Worm (Caenorhabditis elegans): ENCODE data around the gene sre-20.

Gene sre-20

DNA sequence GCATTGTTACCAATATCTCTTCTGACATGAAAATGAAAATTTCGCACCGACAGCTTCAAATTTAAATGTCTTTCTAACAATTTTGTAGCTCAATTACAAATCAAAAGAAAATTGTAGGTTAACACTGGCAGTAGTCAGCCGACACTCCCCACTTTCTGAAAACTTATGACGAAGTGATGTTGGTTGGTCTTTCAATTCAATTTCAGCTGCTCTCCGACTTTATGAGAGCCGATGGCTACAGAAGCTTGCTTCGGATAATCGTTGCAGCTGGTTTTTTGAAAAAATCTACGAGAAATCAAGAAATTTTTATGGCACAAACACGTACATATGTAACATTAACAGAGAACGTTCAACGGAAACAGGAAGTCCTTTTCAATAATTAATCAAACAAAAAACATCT is at the start of gene sre-20:
Gene sre-20 (minus strand): TSS at position 101 of the 400 bp plus-strand sequence.
- TF ChIP-seq unc-62 (GFP tag; optimal IDR thresholded peaks at IDR 0.05): no peak

DNA sequence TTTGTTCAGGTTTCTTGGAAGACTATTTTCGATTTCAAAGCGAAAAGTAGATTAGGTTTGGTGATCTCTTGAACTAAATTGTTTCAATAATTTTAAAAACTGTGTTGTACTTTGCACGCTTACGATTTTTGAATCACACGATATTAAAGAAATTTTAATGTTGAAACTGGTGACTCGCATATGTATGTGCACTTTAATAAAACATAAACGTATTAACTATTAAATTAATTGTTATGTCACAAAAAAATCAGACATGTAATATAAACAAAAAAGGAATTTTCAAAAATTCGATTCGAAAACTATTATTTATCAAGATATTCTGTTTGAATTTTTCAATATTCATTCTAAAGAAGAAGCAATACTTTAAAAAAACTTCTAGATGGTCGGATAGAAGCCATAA is 42.5 kb upstream of the sre-20 start, which contains the start of gene ugt-15:
Gene ugt-15 (plus strand): TSS at position 301 of the 400 bp plus-strand sequence.
- no peak for TF ChIP-seq unc-62 (GFP tag; optimal IDR thresholded peaks at IDR 0.05)

DNA sequence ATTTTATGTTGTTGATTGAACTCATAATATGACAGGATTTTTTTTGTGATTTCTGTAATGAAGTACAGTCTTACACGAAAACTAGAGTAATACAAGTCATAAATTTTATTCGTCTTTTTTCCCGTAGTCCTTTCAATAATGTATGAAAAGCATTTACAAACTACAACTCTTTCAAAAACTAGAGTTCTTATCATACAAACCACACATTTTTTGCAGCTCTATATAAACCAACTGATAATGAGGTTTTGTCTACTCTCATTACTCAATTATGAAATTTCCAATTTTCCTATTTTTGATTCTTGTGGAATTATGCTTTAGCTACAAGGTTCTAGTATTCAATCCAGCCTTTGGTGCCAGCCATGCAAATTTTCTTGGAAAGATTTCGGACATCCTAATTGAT is 40.0 kb upstream of the sre-20 start, which contains the start of gene ugt-16:
Gene ugt-16 (plus strand): TSS at position 248 of the 400 bp plus-strand sequence.
- TF ChIP-seq unc-62 (GFP tag; optimal IDR thresholded peaks at IDR 0.05): no peak

DNA sequence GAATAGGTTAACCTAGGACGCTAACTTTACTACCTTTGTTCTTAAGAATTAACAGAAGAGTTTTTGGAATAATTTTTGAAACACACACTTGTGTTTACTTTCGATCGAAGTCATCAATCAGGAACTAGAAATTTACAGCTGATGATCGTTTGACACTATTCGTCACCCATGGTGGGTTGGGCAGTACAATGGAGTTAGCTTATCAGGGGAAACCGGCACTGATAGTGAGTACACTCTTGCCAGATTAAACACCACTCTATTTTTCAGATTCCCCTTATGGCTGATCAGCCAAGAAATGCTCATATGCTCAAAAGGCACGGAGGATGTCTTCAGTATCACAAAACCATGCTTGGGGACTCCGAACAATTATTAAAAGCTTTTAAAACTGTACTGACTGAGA is 37.3 kb upstream of the sre-20 start:
- TF ChIP-seq unc-62 (GFP tag; optimal IDR thresholded peaks at IDR 0.05): no peak

DNA sequence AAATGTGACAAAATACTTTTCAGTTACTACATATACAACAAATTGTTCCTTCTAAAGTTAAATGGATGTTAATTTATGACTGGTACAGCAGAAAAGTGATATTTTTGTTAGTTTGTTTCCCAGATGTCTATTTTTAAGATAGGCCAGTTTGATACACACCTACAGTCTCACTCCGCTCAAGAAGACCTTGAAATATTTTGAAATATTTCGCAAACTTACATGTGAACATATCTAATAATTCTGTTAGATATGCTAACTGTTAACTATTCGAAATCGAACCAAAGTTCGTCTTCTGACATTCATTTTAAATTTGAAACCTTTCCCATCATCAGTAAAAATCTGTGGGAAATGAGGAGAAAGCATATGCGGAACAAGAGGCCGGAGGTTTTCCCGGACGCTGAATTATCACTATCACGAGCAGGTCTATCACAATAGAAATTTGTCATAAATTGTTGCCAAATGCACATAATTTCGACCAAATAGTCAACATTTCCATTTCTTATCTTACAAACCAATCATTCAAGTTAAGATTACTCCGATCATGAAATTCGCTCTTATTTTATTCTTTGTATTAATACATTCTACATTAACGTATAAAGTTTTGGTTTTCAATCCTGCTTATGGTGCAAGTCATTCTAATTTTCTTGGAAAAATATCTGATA is 35.2 kb upstream of the sre-20 start, which contains the start of the genes ZC443.4 and ugt-18:
Gene ZC443.4 (minus strand): TSS at position 95 of the 662 bp plus-strand sequence.
Gene ugt-18 (plus strand): TSS at position 469 of the 662 bp plus-strand sequence.
- no peak for TF ChIP-seq unc-62 (GFP tag; optimal IDR thresholded peaks at IDR 0.05)

DNA sequence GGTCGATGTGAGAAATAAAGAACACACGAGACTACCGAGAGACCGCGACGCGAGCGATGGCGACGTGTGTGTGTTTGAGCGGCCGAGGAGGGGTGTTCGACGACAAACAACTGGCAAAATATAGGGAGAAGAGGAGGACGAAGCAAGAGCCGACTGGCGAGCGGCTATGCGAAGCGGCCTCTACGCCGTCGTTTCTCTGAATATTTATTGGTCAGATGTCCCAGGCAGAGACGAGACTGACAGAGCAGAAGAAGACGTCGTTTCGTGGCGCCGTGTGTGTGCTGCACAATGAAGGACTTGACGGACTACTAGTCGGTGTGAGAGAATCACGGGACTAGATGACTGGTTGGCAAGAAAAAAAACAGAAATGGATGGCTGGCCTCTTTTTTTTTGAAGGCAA is 34.4 kb upstream of the sre-20 start:
- no peak for TF ChIP-seq unc-62 (GFP tag; optimal IDR thresholded peaks at IDR 0.05)

DNA sequence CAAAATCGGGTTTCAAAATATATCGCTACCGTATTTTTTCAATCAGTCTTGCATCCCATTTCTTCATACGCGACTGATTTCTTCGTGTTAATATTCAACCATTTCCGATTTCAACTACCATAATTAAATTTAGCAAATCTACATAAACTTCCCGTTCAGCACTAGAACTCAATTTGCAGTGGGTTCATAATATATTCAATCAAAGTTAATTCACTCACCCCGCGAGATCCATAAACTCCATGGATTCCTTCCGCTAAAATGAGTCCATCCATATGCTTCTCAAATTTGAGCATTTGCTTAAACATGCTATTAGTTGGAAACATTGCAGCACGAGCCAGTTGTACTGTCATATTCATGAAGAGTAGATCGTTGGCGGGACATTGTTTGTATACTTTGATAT is 33.7 kb upstream of the sre-20 start:
- TF ChIP-seq unc-62 (GFP tag; optimal IDR thresholded peaks at IDR 0.05): no peak

DNA sequence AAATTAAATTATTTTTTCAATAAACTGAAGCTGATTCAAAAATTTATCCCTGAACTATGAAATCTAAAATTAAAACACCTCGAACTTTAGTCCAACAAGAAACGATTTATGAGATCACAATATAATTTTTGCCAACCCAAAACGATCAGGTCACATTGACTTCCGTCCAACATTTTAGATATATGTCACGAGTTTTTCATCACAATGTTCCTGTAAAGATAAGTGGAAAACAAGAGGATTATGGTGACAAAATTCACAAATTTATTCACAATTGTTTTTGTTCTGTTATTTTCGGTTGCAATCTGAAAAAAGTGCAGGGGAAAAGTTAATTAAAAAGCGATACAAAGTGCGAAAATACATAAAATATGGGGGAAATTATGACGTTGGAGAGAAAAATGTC is 31.9 kb upstream of the sre-20 start:
- TF ChIP-seq unc-62 (GFP tag; optimal IDR thresholded peaks at IDR 0.05): no peak

DNA sequence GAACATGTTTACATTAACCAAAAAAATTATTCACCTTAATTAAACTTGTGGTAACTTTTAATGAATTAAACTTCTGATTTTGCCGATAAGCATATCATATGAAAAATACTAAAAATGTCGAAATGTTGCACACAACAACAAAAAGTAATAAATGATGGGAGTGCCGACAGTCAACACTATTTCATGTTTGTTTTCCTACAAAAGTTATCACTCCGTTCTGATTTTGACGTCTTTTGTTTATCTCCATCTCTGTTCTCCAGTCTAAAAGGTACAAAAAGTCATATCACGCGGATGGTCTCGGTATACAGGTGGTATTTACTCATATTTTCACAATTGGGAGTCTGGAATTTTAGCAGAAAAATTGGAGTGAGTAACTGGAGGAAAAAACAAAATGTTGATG is 30.6 kb upstream of the sre-20 start:
- no peak for TF ChIP-seq unc-62 (GFP tag; optimal IDR thresholded peaks at IDR 0.05)

DNA sequence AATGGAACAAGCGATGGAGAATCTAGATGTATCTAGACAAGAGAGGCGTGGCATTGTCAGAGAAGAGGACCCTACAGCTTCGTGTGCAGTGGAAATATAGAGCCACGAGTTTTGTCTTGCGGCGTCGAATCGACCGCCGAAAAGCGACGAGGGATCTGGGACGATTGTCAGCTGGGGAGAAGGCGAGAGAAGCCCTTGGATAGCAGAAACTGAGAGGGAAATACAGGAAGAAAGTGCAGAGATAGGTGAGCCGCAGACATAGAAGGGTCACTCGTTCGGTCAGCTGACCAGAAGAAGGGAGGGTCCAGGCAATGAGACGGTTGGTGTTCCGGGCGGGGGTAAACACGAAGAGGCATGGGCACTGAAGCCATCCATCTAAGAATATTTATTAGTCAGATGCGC is 29.7 kb upstream of the sre-20 start:
- TF ChIP-seq unc-62 (GFP tag; optimal IDR thresholded peaks at IDR 0.05): no peak

DNA sequence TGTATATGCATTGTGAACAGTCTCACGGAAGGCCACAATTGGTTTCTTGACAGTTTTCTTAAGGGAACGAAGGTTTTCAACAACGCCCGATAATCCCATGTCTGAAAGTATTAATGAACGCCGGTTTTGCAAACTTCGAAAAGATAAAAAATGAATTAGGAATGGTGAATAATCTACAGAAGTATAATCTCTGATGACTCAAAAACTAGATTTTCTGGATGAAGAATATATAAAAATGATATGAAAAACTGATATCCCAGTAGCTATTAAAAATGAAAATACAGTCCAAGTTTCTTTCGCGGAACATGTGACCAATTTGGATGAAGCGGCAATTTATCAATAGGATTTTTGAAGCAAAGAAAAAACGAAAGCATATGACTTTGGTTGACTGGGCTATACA is 29.3 kb upstream of the sre-20 start, which contains the start of gene ZC443.3:
Gene ZC443.3 (minus strand): TSS at position 101 of the 400 bp plus-strand sequence.
- TF ChIP-seq unc-62 (GFP tag; optimal IDR thresholded peaks at IDR 0.05): no peak

DNA sequence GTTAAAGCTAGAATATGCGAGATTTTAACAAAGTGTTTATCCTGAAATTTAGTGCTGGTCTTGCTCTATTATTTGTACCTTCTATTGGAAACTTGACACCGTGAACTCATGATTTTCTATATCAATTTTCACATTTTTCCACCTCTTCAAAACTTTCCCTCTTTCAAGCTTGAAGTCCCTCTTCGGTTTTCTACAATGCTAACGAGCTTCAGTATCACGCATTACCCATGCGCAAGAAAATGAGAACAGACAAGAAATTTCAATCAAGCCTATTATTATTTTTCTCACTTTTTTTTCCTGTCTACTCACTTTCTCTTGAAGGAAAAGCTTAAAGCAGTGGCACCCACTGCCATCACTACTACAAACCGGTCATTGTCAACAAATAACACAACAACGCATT is 27.0 kb upstream of the sre-20 start:
- no peak for TF ChIP-seq unc-62 (GFP tag; optimal IDR thresholded peaks at IDR 0.05)

DNA sequence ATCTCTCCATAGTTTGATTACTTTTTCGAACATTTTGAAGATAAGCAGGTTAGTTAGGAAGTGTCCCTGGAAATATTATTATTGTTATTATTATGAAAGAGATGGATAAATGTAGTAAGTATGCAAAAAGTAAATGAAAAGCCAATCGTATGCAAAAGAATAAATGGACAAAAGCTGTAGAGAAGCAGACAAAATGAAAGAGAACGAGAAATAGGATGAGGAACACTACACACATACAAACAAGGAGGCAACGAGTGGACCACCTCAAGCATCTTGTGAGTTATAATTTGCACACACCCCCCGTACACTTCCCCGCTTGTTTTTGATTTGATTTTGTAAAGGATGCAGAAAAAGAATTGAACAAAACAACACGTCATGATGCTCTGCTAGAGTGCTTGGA is 26.4 kb upstream of the sre-20 start, which contains the start of gene ZC443.2:
Gene ZC443.2 (minus strand): TSS at position 67 of the 400 bp plus-strand sequence.
- TF ChIP-seq unc-62 (GFP tag; optimal IDR thresholded peaks at IDR 0.05): no peak

DNA sequence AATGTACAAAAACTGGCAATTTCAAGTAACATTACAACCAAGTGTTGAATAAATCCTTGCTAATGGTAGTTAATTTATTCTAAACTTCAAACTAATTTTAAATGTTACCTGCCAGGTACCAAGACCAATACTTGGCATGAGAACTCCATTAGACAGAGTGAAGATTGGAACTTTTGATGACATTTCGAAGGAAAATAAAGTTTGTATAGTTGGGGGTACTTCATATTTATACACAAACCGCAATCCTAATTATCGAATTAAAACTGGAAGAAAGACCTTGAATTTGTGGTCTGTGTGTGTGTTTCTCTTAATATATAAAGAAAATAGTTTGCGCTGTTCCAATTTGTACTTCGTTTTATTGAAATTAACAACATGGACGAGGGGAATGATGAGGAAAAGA is 25.1 kb upstream of the sre-20 start, which contains the start of gene ZC443.1:
Gene ZC443.1 (minus strand): TSS at position 205 of the 400 bp plus-strand sequence.
- TF ChIP-seq unc-62 (GFP tag; optimal IDR thresholded peaks at IDR 0.05): no peak

DNA sequence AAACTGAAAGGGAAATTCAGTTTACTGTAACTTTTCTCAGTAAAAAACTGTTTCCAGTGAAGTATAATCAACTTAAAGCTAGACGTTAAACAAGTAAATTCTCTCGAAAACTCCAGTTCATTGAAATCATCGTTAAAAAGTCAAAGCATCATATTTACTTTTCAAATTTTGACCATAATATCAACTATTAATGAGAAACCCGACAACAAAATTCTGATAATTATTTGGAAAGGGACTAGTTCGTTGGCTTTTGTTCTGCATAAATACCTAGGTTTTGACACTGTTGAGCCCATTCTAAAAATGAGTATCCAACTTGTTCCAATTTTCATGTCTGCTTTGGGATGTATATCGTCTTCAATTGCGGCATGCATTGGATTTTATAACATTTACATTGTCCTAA is 21.4 kb upstream of the sre-20 start, which contains the start of gene ZC443.7:
Gene ZC443.7 (plus strand): TSS at position 301 of the 400 bp plus-strand sequence.
- no peak for TF ChIP-seq unc-62 (GFP tag; optimal IDR thresholded peaks at IDR 0.05)

DNA sequence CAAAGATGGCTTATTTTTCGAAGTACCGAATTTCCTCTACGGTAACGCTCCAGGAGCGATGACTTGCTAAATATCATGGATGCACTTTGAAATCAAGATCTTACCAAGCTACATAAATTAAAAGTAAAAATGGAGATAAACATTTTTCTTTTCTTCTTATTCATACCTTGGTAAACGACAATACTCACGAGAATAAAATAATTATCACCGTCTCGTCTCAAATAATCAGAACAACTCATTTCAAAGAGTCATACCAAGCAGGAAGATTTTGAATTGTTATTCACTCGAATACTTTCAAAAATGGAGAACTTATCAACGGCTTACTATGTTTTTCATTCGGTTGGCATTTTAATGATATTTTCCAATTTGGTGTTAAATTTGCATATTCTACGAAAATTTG is 18.5 kb upstream of the sre-20 start, which contains the start of gene srbc-45:
Gene srbc-45 (plus strand): TSS at position 301 of the 400 bp plus-strand sequence.
- no peak for TF ChIP-seq unc-62 (GFP tag; optimal IDR thresholded peaks at IDR 0.05)

DNA sequence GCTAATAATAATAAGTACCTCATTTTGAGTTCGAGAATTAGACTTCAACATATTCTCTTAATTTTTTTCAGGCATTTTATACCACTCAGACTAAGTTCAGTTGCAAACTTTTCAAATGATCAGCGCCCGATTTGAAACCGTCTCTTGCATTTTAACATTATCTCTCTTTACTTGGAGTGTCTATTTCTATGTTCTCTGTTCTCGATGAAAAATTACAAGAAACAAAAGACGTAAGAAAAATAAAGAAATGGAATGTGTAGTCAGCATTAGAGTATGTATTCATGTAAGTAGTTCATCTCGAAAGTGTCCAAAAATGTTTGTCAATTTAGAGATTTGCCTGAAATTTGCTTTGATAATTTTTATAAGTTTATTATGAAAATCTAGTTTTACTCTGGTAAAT is 15.4 kb upstream of the sre-20 start, which contains the start of gene ugt-3:
Gene ugt-3 (minus strand): TSS at position 101 of the 400 bp plus-strand sequence.
- TF ChIP-seq unc-62 (GFP tag; optimal IDR thresholded peaks at IDR 0.05): no peak
